Fruit fly (Drosophila melanogaster): ENCODE data around the gene esg.

DNA sequence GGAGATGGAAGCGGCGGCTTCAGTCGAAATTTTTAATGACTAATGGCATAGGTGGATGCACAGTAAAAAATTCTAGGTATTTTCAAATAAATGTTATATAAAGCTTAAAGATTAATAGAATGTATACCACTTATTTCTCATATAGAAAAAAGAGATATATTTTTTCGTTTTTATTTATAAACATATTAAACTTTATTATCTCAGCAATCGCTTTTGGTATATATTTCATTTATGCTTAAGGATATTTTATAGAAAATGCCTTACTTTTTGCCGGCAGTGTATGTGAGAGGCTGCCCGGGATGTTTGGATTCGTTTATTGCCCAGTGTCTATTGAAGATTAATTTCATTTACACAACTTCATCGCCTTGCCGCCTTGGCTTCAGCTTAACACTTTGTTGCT is 18.8 kb upstream of the esg start:
- TF ChIP-seq h (optimal IDR thresholded peaks at IDR 0.05) (no peak), psq (optimal IDR thresholded peaks at IDR 0.05) (no peak), ttk (optimal IDR thresholded peaks at IDR 0.05) (no peak), Sin3A (optimal IDR thresholded peaks at IDR 0.05) (no peak), Myc (optimal IDR thresholded peaks at IDR 0.05) (no peak)
